Fruit fly (Drosophila melanogaster): Measurements from ENCODE around the gene rsh.
A peak's percentile ranks its signal among the peaks of the same experiment; 100 is the strongest.

Gene rsh

dm6 chrX:12940396-12940795, 48.0 kb upstream of the rsh start (continued):
- TF ChIP-seq ken (GFP tag; IDR thresholded peaks at IDR 0.05) (no peak), C15 (GFP tag; IDR thresholded peaks at IDR 0.05) (no peak), pros (GFP tag; optimal IDR thresholded peaks at IDR 0.05) (peak; percentile 41), cwo (GFP tag; optimal IDR thresholded peaks at IDR 0.05) (no peak), D19A (tag; optimal IDR thresholded peaks at IDR 0.05) (no peak), insv (GFP tag; optimal IDR thresholded peaks at IDR 0.05) (peak; percentile 5 to 91)

- TF ChIP-seq Ets65A (GFP tag) = peak; percentile 94
- TF ChIP-seq CG34376 (GFP tag; optimal IDR thresholded peaks at IDR 0.05) = peak; percentile 74
- no peak for TF ChIP-seq D19B (GFP tag; optimal IDR thresholded peaks at IDR 0.05)
- TF ChIP-seq CG1647 (GFP tag; optimal IDR thresholded peaks at IDR 0.05) = no peak
- TF ChIP-seq CG3995 (GFP tag; optimal IDR thresholded peaks at IDR 0.05) = no peak
- peak; percentile 29 for TF ChIP-seq Meics (GFP tag; optimal IDR thresholded peaks at IDR 0.05)
- no peak for TF ChIP-seq toy (GFP tag; IDR thresholded peaks at IDR 0.05)
- 0 out of 3 replicates have a peak, but pooled peaks have one; percentile 26 for TF ChIP-seq gce (GFP tag; IDR thresholded peaks at IDR 0.05)
- TF ChIP-seq onecut (GFP tag; IDR thresholded peaks at IDR 0.05) = peak; percentile 69
- no peak for TF ChIP-seq tin (GFP tag; optimal IDR thresholded peaks at IDR 0.05)
- no peak for TF ChIP-seq Ravus (GFP tag; IDR thresholded peaks at IDR 0.05)
- peak; percentile 7 for TF ChIP-seq CG2202 (tag; optimal IDR thresholded peaks at IDR 0.05)
- no peak for TF ChIP-seq dmrt11E (tag; optimal IDR thresholded peaks at IDR 0.05)
- TF ChIP-seq bsh (GFP tag; optimal IDR thresholded peaks at IDR 0.05) = no peak
- TF ChIP-seq insv (GFP tag; optimal IDR thresholded peaks at IDR 0.05) = peak in 1 of 2 experiments; percentile 16
- TF ChIP-seq CG17359 (tag; optimal IDR thresholded peaks at IDR 0.05) = peak; percentile 28
- peak; percentile 67 for TF ChIP-seq MTF-1 (GFP tag; optimal IDR thresholded peaks at IDR 0.05; ENCODE audit: borderline replicate concordance)
- no peak for TF ChIP-seq jigr1 (GFP tag; IDR thresholded peaks at IDR 0.05)
- TF ChIP-seq slbo (GFP tag; IDR thresholded peaks at IDR 0.05) = no peak
- TF ChIP-seq kah (GFP tag; optimal IDR thresholded peaks at IDR 0.05) = peak; percentile 5
- no peak for TF ChIP-seq aop (GFP tag; IDR thresholded peaks at IDR 0.05)
- TF ChIP-seq chinmo (GFP tag; IDR thresholded peaks at IDR 0.05; ENCODE audit: partially characterized antibody) = no peak
- no peak for TF ChIP-seq scrt (GFP tag; optimal IDR thresholded peaks at IDR 0.05)
- no peak for TF ChIP-seq CG7786 (GFP tag; optimal IDR thresholded peaks at IDR 0.05)
- TF ChIP-seq CG31365 (tag; optimal IDR thresholded peaks at IDR 0.05) = peak; percentile 91
- TF ChIP-seq CG18599 (GFP tag; optimal IDR thresholded peaks at IDR 0.05) = peak; percentile 33
- TF ChIP-seq Dp (GFP tag; optimal IDR thresholded peaks at IDR 0.05) = no peak
- no peak for TF ChIP-seq CG11723 (GFP tag; optimal IDR thresholded peaks at IDR 0.05)
- peak; percentile 35 for TF ChIP-seq CG13775 (GFP tag; optimal IDR thresholded peaks at IDR 0.05)
- TF ChIP-seq CG2875 (GFP tag; optimal IDR thresholded peaks at IDR 0.05) = peak; percentile 1
- peak; percentile 26 for TF ChIP-seq kni (GFP tag; optimal IDR thresholded peaks at IDR 0.05)
- no peak for TF ChIP-seq zen2 (GFP tag; IDR thresholded peaks at IDR 0.05; ENCODE audit: partially characterized antibody)
- TF ChIP-seq repo (GFP tag; optimal IDR thresholded peaks at IDR 0.05) = no peak
- peak; percentile 49 for TF ChIP-seq HHEX (GFP tag; optimal IDR thresholded peaks at IDR 0.05)
- no peak for TF ChIP-seq ssp (GFP tag; IDR thresholded peaks at IDR 0.05)
- peak; percentile 18 for TF ChIP-seq CG15514 (GFP tag; optimal IDR thresholded peaks at IDR 0.05)
- TF ChIP-seq caup (GFP tag; optimal IDR thresholded peaks at IDR 0.05; ENCODE audit: severe bottlenecking) = peak; percentile 51
- TF ChIP-seq CG17385 (GFP tag; optimal IDR thresholded peaks at IDR 0.05) = peak; percentile 46
- peak; percentile 91 for TF ChIP-seq CG7271 (tag; optimal IDR thresholded peaks at IDR 0.05)
- TF ChIP-seq CG14050 (GFP tag; IDR thresholded peaks at IDR 0.05) = no peak
- TF ChIP-seq CG2199 (GFP tag; IDR thresholded peaks at IDR 0.05) = no peak
- TF ChIP-seq stwl (tag; optimal IDR thresholded peaks at IDR 0.05) = peak; percentile 62
- peak; percentile 53 for TF ChIP-seq CG6813 (GFP tag; optimal IDR thresholded peaks at IDR 0.05)
- no peak for TF ChIP-seq croc (GFP tag; conservative IDR thresholded peaks at IDR 0.05)
Observed at dm6 chrX:12947670-12948069, 40.7 kb upstream of the rsh start.
